Fruit fly (Drosophila melanogaster) whole organism, wandering third instar larva: Measurements from ENCODE around the gene Miro.

Experiments used
- dsf ChIP-seq: sonication (Bioruptor generic); optimal IDR thresholded peaks from 2 replicates; lab custom pipeline; 2016; ENCODE audit warnings: missing biosample characterization, missing genetic modification characterization, borderline replicate concordance
- psq ChIP-seq: fragments of 200-800 bp; sonication (Bioruptor generic); optimal IDR thresholded peaks from 3 replicates; lab custom pipeline; 2017; ENCODE audit warnings: missing biosample characterization, mild to moderate bottlenecking, missing genetic modification characterization, moderate library complexity

DNA sequence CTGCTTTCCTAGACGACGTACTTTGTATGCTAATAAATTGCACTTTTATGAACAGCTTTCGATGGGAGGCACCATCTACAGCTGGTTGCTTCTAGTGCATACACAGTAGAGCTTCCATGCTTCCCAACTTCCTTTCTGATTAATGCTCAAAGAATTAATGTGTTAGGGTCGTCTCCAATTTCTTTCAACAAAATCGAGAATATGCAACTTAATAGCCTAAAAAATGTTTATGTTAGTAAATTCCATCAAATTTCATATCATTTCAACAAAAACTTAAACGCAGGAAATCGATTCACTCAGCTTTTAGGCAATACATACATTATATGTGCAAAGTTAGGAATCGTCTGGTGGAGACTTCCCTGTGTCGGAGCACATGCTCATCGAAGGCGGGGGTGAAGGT, 14.5 kb downstream of the Miro start:
- TF ChIP-seq psq (no peak), dsf (no peak)
